Worm (Caenorhabditis elegans) whole organism, L1 larva: ENCODE measurements around the gene dlc-3.
A peak's percentile ranks its signal among the peaks of the same experiment; 100 is the strongest.

ENCODE experiments used
- C16A3.4 ChIP-seq: fragments of 150-350 bp; optimal IDR thresholded peaks from 2 replicates; lab custom pipeline; 2014; ENCODE audit warnings: missing biosample characterization, missing genetic modification characterization
- ama-1 ChIP-seq: fragments of 150-350 bp; optimal IDR thresholded peaks from 2 replicates; lab custom pipeline; 2014
- ceh-63 ChIP-seq: fragments of 200-800 bp; sonication (Bioruptor generic); optimal IDR thresholded peaks from 2 replicates; lab custom pipeline; 2018; ENCODE audit warnings: mild to moderate bottlenecking, missing genetic modification characterization, missing compliant biosample characterization
- ceh-8 ChIP-seq: fragments of 200-800 bp; sonication (Bioruptor generic); optimal IDR thresholded peaks from 2 replicates; lab custom pipeline; 2018; ENCODE audit warnings: mild to moderate bottlenecking, missing genetic modification characterization, moderate library complexity, missing compliant biosample characterization
- ceh-82 ChIP-seq, 3 experiments: fragments of 150-350 bp in 1 of 3; sonication (generic microtip) in 2 of 3; optimal IDR thresholded peaks; 2 replicates each; lab custom pipeline; 2014 to 2017; ENCODE audit warnings: missing biosample characterization in 3 of 3, missing genetic modification characterization in 3 of 3
- dpl-1 ChIP-seq, 3 experiments: fragments of 150-350 bp in 2 of 3; sonication (generic microtip) in 1 of 3; optimal IDR thresholded peaks; 2 replicates each; lab custom pipeline; 2014 to 2017; ENCODE audit warnings: missing biosample characterization in 3 of 3, missing genetic modification characterization in 3 of 3, missing genetic modification reagents in 3 of 3
- dsc-1 ChIP-seq: sonication (generic microtip); optimal IDR thresholded peaks from 2 replicates; lab custom pipeline; 2016; ENCODE audit warnings: mild to moderate bottlenecking, missing genetic modification characterization, missing compliant biosample characterization
- efl-1 ChIP-seq, 4 experiments: fragments of 150-350 bp; optimal IDR thresholded peaks in 3 of 4; peaks in 1 of 4; 1 replicate in 1 of 4; 2 replicates in 3 of 4; lab custom pipeline; 2014; ENCODE audit warnings: missing biosample characterization in 2 of 4, missing genetic modification characterization in 2 of 4, missing genetic modification reagents in 2 of 4
- elt-2 ChIP-seq: sonication (generic microtip); optimal IDR thresholded peaks from 2 replicates; lab custom pipeline; 2016; ENCODE audit warnings: missing genetic modification characterization, mild to moderate bottlenecking, inconsistent platforms, missing compliant biosample characterization, missing genetic modification reagents
- fkh-10 ChIP-seq: sonication (generic microtip); optimal IDR thresholded peaks from 2 replicates; lab custom pipeline; 2017; ENCODE audit warnings: missing biosample characterization, missing genetic modification reagents, missing genetic modification characterization
- fkh-4 ChIP-seq: sonication (generic microtip); optimal IDR thresholded peaks from 2 replicates; lab custom pipeline; 2016; ENCODE audit warnings: missing compliant biosample characterization, missing genetic modification characterization, borderline replicate concordance
- fkh-8 ChIP-seq: sonication (generic microtip); optimal IDR thresholded peaks from 2 replicates; lab custom pipeline; 2016; ENCODE audit warnings: mild to moderate bottlenecking, missing genetic modification characterization, missing compliant biosample characterization
- grh-1 ChIP-seq: fragments of 200-800 bp; sonication (Bioruptor generic); IDR thresholded peaks from 2 replicates; pipeline ENCODE4 v1.3.6; 2022; ENCODE audit warnings: missing genetic modification reagents, missing genetic modification characterization, missing compliant biosample characterization
- irx-1 ChIP-seq: sonication (generic microtip); optimal IDR thresholded peaks from 2 replicates; lab custom pipeline; 2016; ENCODE audit warnings: missing genetic modification characterization, missing compliant biosample characterization
- lin-14 ChIP-seq: fragments of 200-800 bp; sonication (Bioruptor generic); optimal IDR thresholded peaks from 2 replicates; lab custom pipeline; 2018; ENCODE audit warnings: mild to moderate bottlenecking, missing genetic modification characterization, moderate library complexity, missing compliant biosample characterization
- lin-35 ChIP-seq, 2 experiments: fragments of 150-350 bp; optimal IDR thresholded peaks; 2 replicates each; lab custom pipeline; 2014; ENCODE audit warnings: missing biosample characterization in 2 of 2, missing genetic modification characterization in 2 of 2, missing genetic modification reagents in 2 of 2
- lir-3 ChIP-seq: sonication (generic microtip); optimal IDR thresholded peaks from 2 replicates; lab custom pipeline; 2016; ENCODE audit warnings: mild to moderate bottlenecking, missing genetic modification characterization, moderate library complexity, missing compliant biosample characterization; ENCODE audit not compliant: poor library complexity
- lsy-2 ChIP-seq, 2 experiments: fragments of 150-350 bp; optimal IDR thresholded peaks; 2 replicates each; lab custom pipeline; 2014; ENCODE audit warnings: missing biosample characterization in 2 of 2, missing genetic modification characterization in 2 of 2
- mdl-1 ChIP-seq, 2 experiments: fragments of 150-350 bp; optimal IDR thresholded peaks; 2 replicates each; lab custom pipeline; 2014 to 2017; ENCODE audit warnings: missing biosample characterization in 2 of 2, missing genetic modification characterization in 2 of 2, inconsistent platforms in 1 of 2
- mep-1 ChIP-seq: fragments of 150-350 bp; optimal IDR thresholded peaks from 2 replicates; lab custom pipeline; 2014; ENCODE audit warnings: missing biosample characterization, missing genetic modification characterization
- nhr-19 ChIP-seq: fragments of 200-800 bp; sonication (Bioruptor generic); conservative IDR thresholded peaks from 2 replicates; pipeline ENCODE4 v1.3.6; 2022; ENCODE audit warnings: missing genetic modification characterization, missing compliant biosample characterization
- nhr-20 ChIP-seq: sonication (generic microtip); optimal IDR thresholded peaks from 2 replicates; lab custom pipeline; 2016; ENCODE audit warnings: mild to moderate bottlenecking, missing genetic modification characterization, missing compliant biosample characterization
- nhr-47 ChIP-seq: sonication (generic microtip); optimal IDR thresholded peaks from 2 replicates; lab custom pipeline; 2016; ENCODE audit warnings: mild to moderate bottlenecking, missing genetic modification characterization, moderate library complexity, missing compliant biosample characterization
- nhr-71 ChIP-seq: sonication (generic microtip); optimal IDR thresholded peaks from 2 replicates; lab custom pipeline; 2016; ENCODE audit warnings: mild to moderate bottlenecking, missing genetic modification characterization, moderate library complexity, missing compliant biosample characterization
- nhr-76 ChIP-seq: sonication (generic microtip); optimal IDR thresholded peaks from 2 replicates; lab custom pipeline; 2017; ENCODE audit warnings: missing biosample characterization, missing genetic modification characterization
- nhr-77 ChIP-seq: fragments of 150-350 bp; optimal IDR thresholded peaks from 2 replicates; lab custom pipeline; 2014; ENCODE audit warnings: missing biosample characterization, missing genetic modification characterization
- nhr-85 ChIP-seq: sonication (generic microtip); peaks from one replicate; lab custom pipeline; 2016; ENCODE audit warnings: missing genetic modification characterization, inconsistent platforms, missing compliant biosample characterization
- nhr-90 ChIP-seq: sonication (generic microtip); optimal IDR thresholded peaks from 2 replicates; lab custom pipeline; 2016; ENCODE audit warnings: mild to moderate bottlenecking, missing genetic modification characterization, missing compliant biosample characterization; ENCODE audit not compliant: poor library complexity
- rnt-1 ChIP-seq: sonication (generic microtip); optimal IDR thresholded peaks from 2 replicates; lab custom pipeline; 2016; ENCODE audit warnings: mild to moderate bottlenecking, missing genetic modification characterization, moderate library complexity, missing compliant biosample characterization
- snpc-4 ChIP-seq: fragments of 150-350 bp; optimal IDR thresholded peaks from 2 replicates; lab custom pipeline; 2014; ENCODE audit warnings: missing biosample characterization, missing genetic modification characterization
- snu-23 ChIP-seq: sonication (generic microtip); optimal IDR thresholded peaks from 2 replicates; lab custom pipeline; 2016; ENCODE audit warnings: missing genetic modification characterization, missing compliant biosample characterization
- sptf-1 ChIP-seq: fragments of 150-350 bp; optimal IDR thresholded peaks from 2 replicates; lab custom pipeline; 2014; ENCODE audit warnings: missing biosample characterization, missing genetic modification characterization
- swsn-7 ChIP-seq: sonication (generic microtip); optimal IDR thresholded peaks from 2 replicates; lab custom pipeline; 2016; ENCODE audit warnings: missing genetic modification characterization, missing compliant biosample characterization
- tbx-2 ChIP-seq: sonication (generic microtip); optimal IDR thresholded peaks from 2 replicates; lab custom pipeline; 2016; ENCODE audit warnings: missing genetic modification characterization, missing compliant biosample characterization
- tlp-1 ChIP-seq: fragments of 150-350 bp; optimal IDR thresholded peaks from 2 replicates; lab custom pipeline; 2014; ENCODE audit warnings: missing biosample characterization, missing genetic modification characterization
- unc-130 ChIP-seq: fragments of 150-350 bp; optimal IDR thresholded peaks from 2 replicates; lab custom pipeline; 2017; ENCODE audit warnings: missing biosample characterization, missing genetic modification characterization, inconsistent platforms
- unc-30 ChIP-seq: sonication (generic microtip); optimal IDR thresholded peaks from 2 replicates; lab custom pipeline; 2017; ENCODE audit warnings: missing biosample characterization, missing genetic modification characterization
- unc-86 ChIP-seq: sonication (generic microtip); optimal IDR thresholded peaks from 2 replicates; lab custom pipeline; 2016; ENCODE audit warnings: missing genetic modification characterization, missing compliant biosample characterization
- xbp-1 ChIP-seq: sonication (generic microtip); optimal IDR thresholded peaks from 2 replicates; lab custom pipeline; 2016; ENCODE audit warnings: missing genetic modification characterization, missing compliant biosample characterization
- ztf-11 ChIP-seq, 2 experiments: sonication (generic microtip); optimal IDR thresholded peaks; 2 replicates each; lab custom pipeline; 2016 to 2017; ENCODE audit warnings: missing genetic modification characterization in 2 of 2, missing biosample characterization in 1 of 2, missing compliant biosample characterization in 1 of 2

Gene dlc-3

ce11 chrIV:16431929-16432328, at the start of gene dlc-3:
Gene dlc-3 (plus strand): TSS chrIV:16432229.
- TF ChIP-seq dsc-1 (peak; percentile 39), ama-1 (lab: Kevin White, UChicago) (no peak)

- TF ChIP-seq snpc-4, result peak; percentile 8
- no peak for TF ChIP-seq fkh-8 (tag; lab: Kevin White, UChicago)
These were observed 47.4 kb upstream of the dlc-3 start for ce11 chrIV:16384665-16385064.

ce11 chrIV:16388136-16388635, 43.8 kb upstream of the dlc-3 start:
- TF ChIP-seq unc-30 (tag; lab: Kevin White, UChicago), result no peak
- no peak for TF ChIP-seq ceh-8
- no peak for TF ChIP-seq tlp-1 (tag; lab: Kevin White, UChicago)
- TF ChIP-seq nhr-20, result peak; percentile 28
- TF ChIP-seq nhr-85 (tag; lab: Kevin White, UChicago), result peak; percentile 76
- peak; percentile 17 for TF ChIP-seq lin-14 (GFP tag; lab: Kevin White, UChicago)
- peak; percentile 17 for TF ChIP-seq mep-1 (tag; lab: Kevin White, UChicago)
- TF ChIP-seq nhr-90 (tag; lab: Kevin White, UChicago), result peak; percentile 44
- peak in 1 of 2 experiments; percentile 16 for TF ChIP-seq ztf-11 (tag; optimal IDR thresholded peaks at IDR 0.05; lab: Kevin White, UChicago)
- TF ChIP-seq nhr-19 (GFP tag; lab: Robert Waterston, UW), result peak; percentile 45
- TF ChIP-seq efl-1 (optimal IDR thresholded peaks at IDR 0.05; lab: Kevin White, UChicago), result peak; percentile 7 to 43
- peak; percentile 23 to 93 for TF ChIP-seq efl-1 (GFP tag; optimal IDR thresholded peaks at IDR 0.05 in 1 of 2; lab: Kevin White, UChicago)
- TF ChIP-seq mdl-1 (tag; optimal IDR thresholded peaks at IDR 0.05; lab: Kevin White, UChicago), result peak in 1 of 2 experiments; percentile 21
- peak; percentile 25 for TF ChIP-seq tbx-2
- TF ChIP-seq fkh-10 (GFP tag; lab: Kevin White, UChicago), result no peak
- peak in 2 of 3 experiments; percentile 19 to 43 for TF ChIP-seq ceh-82 (tag; optimal IDR thresholded peaks at IDR 0.05; lab: Kevin White, UChicago)
- TF ChIP-seq xbp-1, result peak; percentile 8
- TF ChIP-seq unc-86 (tag; lab: Kevin White, UChicago), result peak; percentile 11
- TF ChIP-seq lir-3 (tag; lab: Kevin White, UChicago), result no peak
- TF ChIP-seq dsc-1, result peak; percentile 81
- peak; percentile 51 for TF ChIP-seq nhr-71 (tag; lab: Kevin White, UChicago)
- TF ChIP-seq rnt-1, result peak; percentile 65
- peak; percentile 21 to 33 for TF ChIP-seq lsy-2 (tag; optimal IDR thresholded peaks at IDR 0.05; lab: Kevin White, UChicago)
- TF ChIP-seq irx-1, result peak; percentile 40
- TF ChIP-seq nhr-77 (tag; lab: Kevin White, UChicago), result peak; percentile 44
- no peak for TF ChIP-seq sptf-1 (tag; lab: Kevin White, UChicago)
- peak; percentile 59 for TF ChIP-seq unc-130 (tag; lab: Kevin White, UChicago)
- peak; percentile 49 for TF ChIP-seq C16A3.4 (tag; lab: Kevin White, UChicago)
- no peak for TF ChIP-seq grh-1 (GFP tag; lab: Robert Waterston, UW)
- TF ChIP-seq swsn-7 (tag; lab: Kevin White, UChicago), result peak; percentile 55
- TF ChIP-seq dpl-1 (GFP tag; optimal IDR thresholded peaks at IDR 0.05; lab: Kevin White, UChicago), result peak in 1 of 3 experiments; percentile 33
- TF ChIP-seq ceh-63 (GFP tag; lab: Kevin White, UChicago), result peak; percentile 35
- TF ChIP-seq elt-2 (tag; lab: Kevin White, UChicago), result peak; percentile 9
- peak; percentile 66 for TF ChIP-seq snu-23 (GFP tag; lab: Kevin White, UChicago)
- TF ChIP-seq nhr-76, result no peak
- TF ChIP-seq lin-35 (GFP tag; optimal IDR thresholded peaks at IDR 0.05; lab: Kevin White, UChicago), result peak; percentile 26 to 66
- TF ChIP-seq nhr-47 (tag; lab: Kevin White, UChicago), result peak; percentile 63
- TF ChIP-seq fkh-8 (tag; lab: Kevin White, UChicago), result peak; percentile 45
- peak; percentile 70 for TF ChIP-seq fkh-4 (tag; lab: Kevin White, UChicago)
